Worm (Caenorhabditis elegans) whole organism, L4 larva: Measurements from ENCODE around the gene far-4.

Source experiments
- arid-1 ChIP-seq: fragments of 200-800 bp; sonication (Bioruptor generic); conservative IDR thresholded peaks from 2 replicates; pipeline ENCODE4 v1.3.6; 2022; ENCODE audit warnings: missing genetic modification reagents, missing genetic modification characterization, missing compliant biosample characterization
- attf-4 ChIP-seq: sonication (generic microtip); optimal IDR thresholded peaks from 3 replicates; lab custom pipeline; 2017; ENCODE audit warnings: missing biosample characterization, missing genetic modification characterization
- ceh-32 ChIP-seq: sonication (generic microtip); optimal IDR thresholded peaks from 2 replicates; lab custom pipeline; 2016; ENCODE audit warnings: mild to moderate bottlenecking, missing genetic modification characterization, missing compliant biosample characterization; ENCODE audit not compliant: poor library complexity
- ceh-44 ChIP-seq: fragments of 200-800 bp; sonication (Bioruptor generic); IDR thresholded peaks from 2 replicates; pipeline ENCODE4 v1.3.6; 2022; ENCODE audit warnings: missing genetic modification reagents, missing genetic modification characterization, missing compliant biosample characterization
- ceh-82 ChIP-seq: sonication (generic microtip); optimal IDR thresholded peaks from 2 replicates; lab custom pipeline; 2017; ENCODE audit warnings: missing biosample characterization, missing genetic modification characterization
- ces-1 ChIP-seq: fragments of 150-350 bp; sonication (generic microtip); optimal IDR thresholded peaks from 4 replicates; lab custom pipeline; 2014; ENCODE audit warnings: missing biosample characterization, missing genetic modification reagents, missing genetic modification characterization
- cey-2 ChIP-seq: sonication (generic microtip); optimal IDR thresholded peaks from 3 replicates; lab custom pipeline; 2017; ENCODE audit warnings: missing genetic modification characterization, mild to moderate bottlenecking, missing compliant biosample characterization, antibody characterized with exemption, borderline replicate concordance; ENCODE audit not compliant: insufficient read depth
- daf-12 ChIP-seq: fragments of 150-350 bp; optimal IDR thresholded peaks from 2 replicates; lab custom pipeline; 2014; ENCODE audit warnings: missing biosample characterization, missing genetic modification reagents, missing genetic modification characterization
- daf-19 ChIP-seq: fragments of 200-800 bp; sonication (Bioruptor generic); conservative IDR thresholded peaks from 2 replicates; pipeline ENCODE4 v1.3.6; 2022; ENCODE audit warnings: missing genetic modification characterization, missing compliant biosample characterization
- daf-8 ChIP-seq: fragments of 200-800 bp; sonication (Bioruptor generic); IDR thresholded peaks from 2 replicates; pipeline ENCODE4 v1.3.6; 2022; ENCODE audit warnings: missing genetic modification characterization, missing compliant biosample characterization
- dmd-6 ChIP-seq: fragments of 200-800 bp; sonication (Bioruptor generic); IDR thresholded peaks from 2 replicates; pipeline ENCODE4 v1.3.6; 2022; ENCODE audit warnings: missing genetic modification reagents, missing genetic modification characterization, missing compliant biosample characterization
- egl-43 ChIP-seq: fragments of 200-800 bp; sonication (Bioruptor generic); IDR thresholded peaks from 2 replicates; pipeline ENCODE4 v1.3.6; 2022; ENCODE audit warnings: missing genetic modification reagents, missing genetic modification characterization, missing compliant biosample characterization
- fkh-10 ChIP-seq: fragments of 150-350 bp; optimal IDR thresholded peaks from 2 replicates; lab custom pipeline; 2014; ENCODE audit warnings: missing biosample characterization, missing genetic modification reagents, missing genetic modification characterization
- hmg-1.1 ChIP-seq: fragments of 200-800 bp; sonication (Bioruptor generic); IDR thresholded peaks from 2 replicates; pipeline ENCODE4 v1.3.6; 2022; ENCODE audit warnings: missing genetic modification reagents, missing genetic modification characterization, missing compliant biosample characterization
- lim-7 ChIP-seq: fragments of 200-800 bp; sonication (Bioruptor generic); IDR thresholded peaks from 2 replicates; pipeline ENCODE4 v1.3.6; 2022; ENCODE audit warnings: missing genetic modification characterization, missing compliant biosample characterization
- lin-13 ChIP-seq: fragments of 150-350 bp; optimal IDR thresholded peaks from 2 replicates; lab custom pipeline; 2014; ENCODE audit warnings: missing biosample characterization, missing genetic modification reagents, missing genetic modification characterization
- lin-15B ChIP-seq: fragments of 150-350 bp; sonication (generic microtip); optimal IDR thresholded peaks from 3 replicates; lab custom pipeline; 2014; ENCODE audit warnings: missing biosample characterization, missing genetic modification characterization
- lin-39 ChIP-seq: fragments of 150-350 bp; optimal IDR thresholded peaks from 2 replicates; lab custom pipeline; 2014; ENCODE audit warnings: missing biosample characterization, missing genetic modification reagents, missing genetic modification characterization
- madf-9 ChIP-seq: fragments of 200-800 bp; sonication (Bioruptor generic); conservative IDR thresholded peaks from 2 replicates; pipeline ENCODE4 v1.3.6; 2022; ENCODE audit warnings: missing genetic modification reagents, missing genetic modification characterization, missing compliant biosample characterization
- mdt-29 ChIP-seq: fragments of 200-800 bp; sonication (Bioruptor generic); IDR thresholded peaks from 2 replicates; pipeline ENCODE4 v1.3.6; 2022; ENCODE audit warnings: missing genetic modification reagents, missing genetic modification characterization, missing compliant biosample characterization
- mxl-2 ChIP-seq: fragments of 200-800 bp; sonication (Bioruptor generic); conservative IDR thresholded peaks from 2 replicates; pipeline ENCODE4 v1.3.6; 2022; ENCODE audit warnings: missing genetic modification reagents, missing genetic modification characterization, missing compliant biosample characterization
- nhr-10 ChIP-seq: fragments of 150-350 bp; optimal IDR thresholded peaks from 2 replicates; lab custom pipeline; 2014; ENCODE audit warnings: missing biosample characterization, missing genetic modification characterization
- nhr-102 ChIP-seq: sonication (generic microtip); optimal IDR thresholded peaks from 2 replicates; lab custom pipeline; 2016; ENCODE audit warnings: mild to moderate bottlenecking, missing genetic modification characterization, moderate library complexity, missing compliant biosample characterization
- nhr-11 ChIP-seq: fragments of 150-350 bp; optimal IDR thresholded peaks from 2 replicates; lab custom pipeline; 2014; ENCODE audit warnings: missing biosample characterization, missing genetic modification characterization
- nhr-237 ChIP-seq: sonication (generic microtip); optimal IDR thresholded peaks from 2 replicates; lab custom pipeline; 2017; ENCODE audit warnings: missing biosample characterization, missing genetic modification characterization
- nhr-41 ChIP-seq: fragments of 200-800 bp; sonication (Bioruptor generic); IDR thresholded peaks from 2 replicates; pipeline ENCODE4 v1.3.6; 2022; ENCODE audit warnings: missing genetic modification reagents, missing genetic modification characterization, missing compliant biosample characterization
- pha-4 ChIP-seq, 2 experiments: fragments of 150-350 bp in 1 of 2; fragments of 200-800 bp in 1 of 2; sonication (Bioruptor generic) in 1 of 2; IDR thresholded peaks in 1 of 2; optimal IDR thresholded peaks in 1 of 2; 2 replicates each; pipeline versions ENCODE4 v1.3.6 to Lab custom; 2014 to 2022; ENCODE audit warnings: missing genetic modification characterization in 2 of 2, missing genetic modification reagents in 2 of 2, missing biosample characterization in 1 of 2, missing compliant biosample characterization in 1 of 2
- php-3 ChIP-seq: fragments of 200-800 bp; sonication (Bioruptor generic); IDR thresholded peaks from 2 replicates; pipeline ENCODE4 v1.3.6; 2022; ENCODE audit warnings: missing genetic modification reagents, missing genetic modification characterization, missing compliant biosample characterization
- pqm-1 ChIP-seq: sonication (generic microtip); optimal IDR thresholded peaks from 2 replicates; lab custom pipeline; 2017; ENCODE audit warnings: missing biosample characterization, missing genetic modification characterization
- sdz-12 ChIP-seq: fragments of 200-800 bp; sonication (Bioruptor generic); optimal IDR thresholded peaks from 2 replicates; lab custom pipeline; 2018; ENCODE audit warnings: mild to moderate bottlenecking, missing genetic modification characterization, missing compliant biosample characterization
- skn-1 ChIP-seq: fragments of 150-350 bp; optimal IDR thresholded peaks from 2 replicates; lab custom pipeline; 2014; ENCODE audit warnings: missing biosample characterization, missing genetic modification characterization
- snpc-1.2 ChIP-seq: fragments of 200-800 bp; sonication (Bioruptor generic); IDR thresholded peaks from 2 replicates; pipeline ENCODE4 v1.3.6; 2022; ENCODE audit warnings: missing genetic modification reagents, missing genetic modification characterization, missing compliant biosample characterization
- spr-1 ChIP-seq: sonication (generic microtip); optimal IDR thresholded peaks from 2 replicates; lab custom pipeline; 2016; ENCODE audit warnings: mild to moderate bottlenecking, missing genetic modification characterization, missing compliant biosample characterization
- spr-3 ChIP-seq: fragments of 200-800 bp; sonication (Bioruptor generic); optimal IDR thresholded peaks from 2 replicates; lab custom pipeline; 2018; ENCODE audit warnings: mild to moderate bottlenecking, missing genetic modification characterization, missing compliant biosample characterization
- tra-1 ChIP-seq: fragments of 200-800 bp; sonication (Bioruptor generic); IDR thresholded peaks from 2 replicates; pipeline ENCODE4 v1.3.6; 2022; ENCODE audit warnings: missing genetic modification reagents, missing genetic modification characterization, missing compliant biosample characterization
- unc-39 ChIP-seq: sonication (generic microtip); optimal IDR thresholded peaks from 2 replicates; lab custom pipeline; 2017; ENCODE audit warnings: missing biosample characterization, missing genetic modification characterization
- unc-62 ChIP-seq, 3 experiments: fragments of 150-350 bp in 1 of 3; sonication (generic microtip); optimal IDR thresholded peaks in 2 of 3; peaks in 1 of 3; 1 replicate in 1 of 3; 2 replicates in 2 of 3; lab custom pipeline; 2014 to 2017; ENCODE audit warnings: missing biosample characterization in 3 of 3, missing genetic modification characterization in 3 of 3, missing genetic modification reagents in 3 of 3, missing genotype in 1 of 3

Gene far-4

DNA sequence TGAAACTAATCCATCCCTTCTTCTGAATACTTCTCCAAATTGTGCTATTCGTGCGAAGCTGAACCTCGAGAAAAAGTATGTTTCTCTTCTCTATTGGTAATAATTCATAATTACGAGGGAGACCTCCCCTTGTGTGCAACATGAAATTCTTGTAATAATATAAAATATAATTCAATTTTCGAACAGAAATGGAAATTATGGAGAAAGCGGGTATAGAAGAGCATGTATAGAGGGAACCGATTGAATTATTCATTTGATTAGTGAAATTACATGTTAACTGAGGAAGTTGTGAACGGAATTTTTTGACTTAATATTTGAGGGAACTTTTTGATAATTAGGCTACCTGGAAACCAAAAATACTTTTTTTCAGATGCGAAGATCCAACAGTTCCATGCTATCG is 29.4 kb upstream of the far-4 start:
- TF ChIP-seq ceh-32 (tag; lab: Kevin White, UChicago) (peak; percentile 6), nhr-41 (no peak), ceh-82 (tag; lab: Kevin White, UChicago) (no peak), nhr-10 (tag; lab: Kevin White, UChicago) (no peak), lin-13 (GFP tag; lab: Kevin White, UChicago) (no peak), skn-1 (no peak), nhr-102 (tag; lab: Kevin White, UChicago) (no peak), nhr-11 (tag; lab: Kevin White, UChicago) (no peak)

DNA sequence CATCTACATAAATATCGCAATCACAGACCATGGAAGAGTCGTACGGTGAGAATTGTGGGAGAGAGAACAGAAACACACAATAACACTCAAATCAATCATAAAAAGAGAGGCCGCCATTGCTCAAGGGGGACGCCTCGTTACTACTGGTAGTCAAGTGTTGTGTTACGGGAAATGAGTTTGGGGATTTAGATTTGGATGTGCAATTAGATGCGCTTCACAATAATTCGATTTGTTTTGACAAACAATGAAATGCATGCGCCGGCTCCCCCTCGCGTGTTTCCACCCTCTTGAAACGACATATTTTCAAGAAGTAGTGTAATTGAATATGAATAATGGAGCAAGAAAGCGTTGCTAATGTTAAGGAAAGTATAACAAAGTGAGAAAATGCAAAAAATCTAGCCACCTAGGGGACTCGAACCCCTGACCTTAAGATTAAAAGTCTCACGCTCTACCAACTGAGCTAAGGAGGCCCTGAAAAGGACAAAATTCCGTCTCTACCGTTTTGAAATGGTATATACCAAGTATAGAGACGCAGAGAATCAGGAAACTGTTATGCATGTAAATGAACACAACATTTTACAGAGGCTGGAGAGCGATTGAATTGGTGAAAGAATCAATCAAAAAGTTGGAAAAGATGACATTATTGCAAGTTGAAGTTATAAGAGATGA is 27.3 kb upstream of the far-4 start:
- TF ChIP-seq pha-4 (GFP tag; IDR thresholded peaks at IDR 0.05; lab: Robert Waterston, UW) (no peak), pha-4 (tag; optimal IDR thresholded peaks at IDR 0.05; lab: Kevin White, UChicago) (no peak), php-3 (GFP tag; lab: Robert Waterston, UW) (0 out of 2 replicates have a peak, but pooled peaks have one; percentile 9), lim-7 (GFP tag; lab: Robert Waterston, UW) (0 out of 2 replicates have a peak, but pooled peaks have one; percentile 34), unc-39 (tag; lab: Kevin White, UChicago) (no peak), snpc-1.2 (GFP tag; lab: Robert Waterston, UW) (no peak), mxl-2 (GFP tag; lab: Robert Waterston, UW) (no peak), arid-1 (GFP tag; lab: Robert Waterston, UW) (no peak), mdt-29 (no peak), lin-39 (no peak), nhr-237 (tag; lab: Kevin White, UChicago) (no peak), pqm-1 (tag; lab: Kevin White, UChicago) (no peak), daf-8 (no peak), daf-19 (GFP tag; lab: Robert Waterston, UW) (no peak), ceh-44 (GFP tag; lab: Robert Waterston, UW) (no peak), egl-43 (GFP tag; lab: Robert Waterston, UW) (no peak), lin-15B (tag; lab: Kevin White, UChicago) (no peak), tra-1 (GFP tag; lab: Robert Waterston, UW) (no peak), cey-2 (no peak), ces-1 (GFP tag; lab: Kevin White, UChicago) (peak; percentile 7), nhr-102 (tag; lab: Kevin White, UChicago) (no peak), dmd-6 (GFP tag; lab: Robert Waterston, UW) (0 out of 2 replicates have a peak, but pooled peaks have one; percentile 7), attf-4 (tag; lab: Kevin White, UChicago) (no peak), nhr-10 (tag; lab: Kevin White, UChicago) (no peak)

ce11 chrV:13025283-13025682 is 25.8 kb upstream of the far-4 start:
- TF ChIP-seq hmg-1.1 (no peak), fkh-10 (GFP tag; lab: Kevin White, UChicago) (peak; percentile 41), sdz-12 (no peak)

- TF ChIP-seq unc-62 (GFP tag; optimal IDR thresholded peaks at IDR 0.05 in 1 of 2; lab: Kevin White, UChicago) (peak in 1 of 2 experiments; percentile 36), unc-62 (tag; optimal IDR thresholded peaks at IDR 0.05; lab: Kevin White, UChicago) (no peak), madf-9 (GFP tag; lab: Robert Waterston, UW) (no peak), ceh-32 (tag; lab: Kevin White, UChicago) (no peak), unc-39 (tag; lab: Kevin White, UChicago) (no peak), spr-3 (no peak), daf-12 (tag; lab: Kevin White, UChicago) (no peak), spr-1 (no peak)
Measured at ce11 chrV:13024499-13024898, 25.0 kb upstream of the far-4 start.
